Worm (Caenorhabditis elegans): ENCODE results near the gene ttbk-7.

ce11 chrV:12921680-12922079 is 26.0 kb upstream of the ttbk-7 start:
- no peak for TF ChIP-seq unc-130 (GFP tag; optimal IDR thresholded peaks at IDR 0.05)
- TF ChIP-seq fkh-10 (GFP tag; optimal IDR thresholded peaks at IDR 0.05): no peak
- TF ChIP-seq nhr-11 (tag; optimal IDR thresholded peaks at IDR 0.05): no peak
- no peak for TF ChIP-seq lin-39 (tag; optimal IDR thresholded peaks at IDR 0.05)
- no peak for TF ChIP-seq nhr-237 (tag; optimal IDR thresholded peaks at IDR 0.05)
- TF ChIP-seq pqm-1 (tag; optimal IDR thresholded peaks at IDR 0.05): peak; percentile 76
- TF ChIP-seq nhr-77 (tag; optimal IDR thresholded peaks at IDR 0.05): peak; percentile 25
- TF ChIP-seq set-16 (GFP tag; IDR thresholded peaks at IDR 0.05): no peak
- TF ChIP-seq fos-1 (tag; optimal IDR thresholded peaks at IDR 0.05): no peak
